Worm (Caenorhabditis elegans): ENCODE results near the gene Y55D5A.4.

DNA sequence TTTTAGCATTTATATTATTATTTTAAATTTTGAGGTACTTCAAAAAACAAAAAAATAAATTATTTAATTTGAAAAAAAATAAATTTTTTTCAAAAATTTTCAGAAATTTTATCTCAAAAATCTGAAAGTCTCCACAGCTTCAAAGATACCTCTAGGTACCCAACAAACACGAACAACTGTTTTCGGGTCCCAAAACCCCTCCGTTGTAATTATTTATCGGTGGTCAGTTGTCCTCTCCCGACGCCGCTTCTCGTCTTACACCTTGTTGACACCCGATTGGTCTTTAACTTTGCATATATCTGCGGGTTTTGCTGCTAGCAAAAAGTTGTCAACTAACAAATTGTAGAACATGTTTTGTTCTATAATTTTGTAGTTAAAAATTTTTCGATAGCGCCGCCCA lies 13.7 kb downstream of the Y55D5A.4 start:
- TF ChIP-seq ceh-22 (tag; optimal IDR thresholded peaks at IDR 0.05) (no peak), ceh-18 (tag; optimal IDR thresholded peaks at IDR 0.05) (no peak), C08G9.2 (tag; optimal IDR thresholded peaks at IDR 0.05) (no peak), ztf-16 (tag; optimal IDR thresholded peaks at IDR 0.05) (no peak)

All from whole organism, late embryonic.